Worm (Caenorhabditis elegans): Measurements from ENCODE around the gene Y57G11C.33.

Gene Y57G11C.33

DNA sequence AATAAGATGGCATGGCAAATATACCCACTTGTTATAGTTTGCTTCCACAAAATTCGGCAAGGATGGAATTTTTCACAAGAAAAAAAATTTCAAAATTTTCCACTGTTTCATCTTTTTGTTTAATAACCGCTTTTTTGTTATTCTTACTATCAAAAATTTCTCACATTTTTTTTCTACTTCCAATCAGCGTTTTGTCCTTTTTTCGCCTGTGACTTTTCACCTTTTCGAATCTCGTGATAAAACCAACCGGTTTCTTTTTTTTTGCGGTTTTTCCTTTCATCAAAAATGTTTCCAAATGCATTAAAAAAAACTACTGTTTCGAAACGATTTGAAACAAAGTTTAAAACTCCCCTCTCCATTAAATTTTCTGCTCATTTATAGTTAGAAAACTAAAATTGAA lies 22.2 kb downstream of the Y57G11C.33 start:
- TF ChIP-seq med-1 (GFP tag; optimal IDR thresholded peaks at IDR 0.05; ENCODE audit: insufficient read depth): no peak
- TF ChIP-seq T22C8.4 (GFP tag; IDR thresholded peaks at IDR 0.05): no peak
- TF ChIP-seq cog-1 (tag; optimal IDR thresholded peaks at IDR 0.05): no peak
- TF ChIP-seq tab-1 (GFP tag; IDR thresholded peaks at IDR 0.05): no peak
- no peak for TF ChIP-seq ztf-23 (GFP tag; IDR thresholded peaks at IDR 0.05)

DNA sequence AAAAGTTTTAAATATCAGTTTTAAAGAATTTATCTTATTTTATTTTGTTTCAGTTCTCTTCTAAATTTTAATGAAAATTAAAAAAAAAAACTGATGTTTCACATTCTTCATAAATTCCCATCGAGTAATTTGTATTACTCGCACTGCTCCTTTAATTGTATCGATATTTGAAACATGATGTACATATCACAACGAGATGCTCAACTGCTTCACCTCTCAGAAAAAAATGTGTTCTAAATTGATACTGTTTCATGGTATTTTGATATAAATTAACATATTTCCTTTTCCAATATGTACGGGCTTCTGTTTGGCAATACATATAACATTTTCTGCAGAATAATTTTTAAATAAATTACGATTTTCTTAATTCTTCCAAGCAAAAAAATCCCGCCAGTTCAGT lies 30.8 kb downstream of the Y57G11C.33 start:
- TF ChIP-seq flt-1 (GFP tag; IDR thresholded peaks at IDR 0.05) (no peak), ref-1 (GFP tag; conservative IDR thresholded peaks at IDR 0.05) (no peak), cog-1 (tag; optimal IDR thresholded peaks at IDR 0.05) (no peak), ztf-29 (GFP tag; IDR thresholded peaks at IDR 0.05) (no peak)

DNA sequence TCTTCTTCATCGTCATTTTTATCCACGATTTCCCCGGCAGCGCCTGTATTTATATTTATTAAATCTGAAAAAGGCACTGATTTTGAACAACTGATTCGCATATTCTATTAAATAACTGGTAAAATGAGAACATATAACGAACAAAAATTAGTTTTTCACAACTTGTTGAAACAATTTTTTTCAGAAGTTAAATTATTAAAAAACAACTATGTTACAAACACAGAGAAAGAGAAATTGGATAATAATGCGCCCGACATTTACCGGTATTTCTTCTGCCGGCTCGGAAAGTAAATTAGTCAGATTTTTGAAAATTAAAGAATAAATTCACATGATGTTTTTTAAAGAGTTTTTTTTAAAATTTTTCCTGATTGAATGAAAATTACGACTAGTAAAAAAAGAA lies 43.0 kb downstream of the Y57G11C.33 start, which contains the start of gene haf-8:
Gene haf-8, minus strand, starts transcription at position 101 of the 400 bp plus-strand sequence.
- TF ChIP-seq klf-2 (GFP tag; conservative IDR thresholded peaks at IDR 0.05): no peak
- no peak for TF ChIP-seq cog-1 (tag; optimal IDR thresholded peaks at IDR 0.05)
- no peak for TF ChIP-seq ztf-23 (GFP tag; IDR thresholded peaks at IDR 0.05)
- no peak for TF ChIP-seq med-1 (GFP tag; optimal IDR thresholded peaks at IDR 0.05; ENCODE audit: insufficient read depth)

DNA sequence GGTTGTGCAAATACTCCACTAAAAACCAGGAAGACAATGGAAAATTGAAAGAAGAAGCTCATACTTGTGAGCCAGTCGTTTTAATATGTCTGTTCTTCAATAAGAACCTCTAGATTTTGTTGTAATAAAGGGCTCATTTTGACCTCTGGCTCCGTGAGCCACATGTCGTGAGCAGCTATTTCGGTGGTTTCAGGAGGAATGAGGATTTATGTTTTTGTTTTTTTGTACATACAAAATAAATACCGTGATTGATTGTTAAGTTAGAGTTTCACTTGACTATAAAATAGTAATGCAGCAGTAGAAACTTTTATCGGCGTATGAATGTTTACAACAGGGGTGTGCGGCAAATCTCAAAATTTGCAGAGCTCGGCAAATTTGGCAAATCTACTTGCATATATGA lies 47.3 kb downstream of the Y57G11C.33 start, which contains the start of gene Y57G11C.40:
Gene Y57G11C.40, minus strand, starts transcription at position 101 of the 400 bp plus-strand sequence.
- TF ChIP-seq T22C8.4 (GFP tag; IDR thresholded peaks at IDR 0.05): no peak
- TF ChIP-seq cog-1 (tag; optimal IDR thresholded peaks at IDR 0.05): no peak
- TF ChIP-seq tab-1 (GFP tag; IDR thresholded peaks at IDR 0.05): no peak
- no peak for TF ChIP-seq med-1 (GFP tag; optimal IDR thresholded peaks at IDR 0.05; ENCODE audit: insufficient read depth)
- no peak for TF ChIP-seq ztf-23 (GFP tag; IDR thresholded peaks at IDR 0.05)
- TF ChIP-seq klf-2 (GFP tag; conservative IDR thresholded peaks at IDR 0.05): no peak
- TF ChIP-seq ztf-29 (GFP tag; IDR thresholded peaks at IDR 0.05): no peak
- no peak for TF ChIP-seq flt-1 (GFP tag; IDR thresholded peaks at IDR 0.05)
- TF ChIP-seq ref-1 (GFP tag; conservative IDR thresholded peaks at IDR 0.05): no peak

DNA sequence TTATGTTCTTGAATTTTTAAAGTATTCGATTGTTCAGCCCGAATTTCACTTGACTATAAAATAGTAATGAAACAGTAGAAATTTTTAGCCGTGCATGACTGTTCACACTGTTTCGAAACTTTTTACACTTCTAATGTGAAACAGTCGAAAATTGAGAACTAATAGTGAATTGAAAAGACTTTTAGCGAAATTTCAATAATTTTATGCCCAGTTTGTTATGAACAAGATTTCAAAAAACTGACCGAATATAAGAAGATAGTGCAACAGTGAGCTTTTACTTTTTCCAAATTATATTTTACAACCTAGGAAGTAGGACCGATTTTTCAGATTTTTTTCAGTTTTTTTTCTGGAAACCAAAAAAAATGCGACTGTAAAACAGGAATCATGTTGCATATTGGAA lies 48.1 kb downstream of the Y57G11C.33 start:
- TF ChIP-seq tab-1 (GFP tag; IDR thresholded peaks at IDR 0.05): no peak
- TF ChIP-seq T22C8.4 (GFP tag; IDR thresholded peaks at IDR 0.05): no peak
- no peak for TF ChIP-seq ztf-23 (GFP tag; IDR thresholded peaks at IDR 0.05)

DNA sequence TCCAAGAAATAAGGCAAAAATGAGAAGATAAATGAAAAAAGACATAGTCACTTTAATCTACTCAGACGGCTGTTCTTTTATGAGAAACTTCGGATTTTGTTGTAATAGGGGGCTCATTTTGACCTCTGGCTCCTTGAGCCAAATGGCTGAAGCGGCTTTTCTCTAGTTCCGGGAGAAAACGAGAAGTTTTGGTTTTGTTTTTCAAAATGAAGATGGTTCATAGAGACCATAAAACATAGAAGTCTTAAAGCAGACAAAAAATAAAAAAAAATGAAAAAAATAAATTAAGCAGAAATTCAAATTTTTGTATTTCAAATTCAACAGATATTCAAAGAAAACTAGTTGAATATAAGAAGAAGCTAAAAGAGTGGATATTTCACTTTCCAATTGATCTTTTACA lies 49.4 kb downstream of the Y57G11C.33 start, which contains the start of gene Y57G11C.41:
Gene Y57G11C.41, minus strand, starts transcription at position 101 of the 400 bp plus-strand sequence.
- no peak for TF ChIP-seq med-1 (GFP tag; optimal IDR thresholded peaks at IDR 0.05; ENCODE audit: insufficient read depth)
- no peak for TF ChIP-seq ztf-23 (GFP tag; IDR thresholded peaks at IDR 0.05)
- TF ChIP-seq T22C8.4 (GFP tag; IDR thresholded peaks at IDR 0.05): no peak
- TF ChIP-seq ztf-29 (GFP tag; IDR thresholded peaks at IDR 0.05): no peak
- no peak for TF ChIP-seq ref-1 (GFP tag; conservative IDR thresholded peaks at IDR 0.05)
- no peak for TF ChIP-seq flt-1 (GFP tag; IDR thresholded peaks at IDR 0.05)
- no peak for TF ChIP-seq tab-1 (GFP tag; IDR thresholded peaks at IDR 0.05)
- no peak for TF ChIP-seq klf-2 (GFP tag; conservative IDR thresholded peaks at IDR 0.05)
- TF ChIP-seq cog-1 (tag; optimal IDR thresholded peaks at IDR 0.05): no peak
